Comparison of ENCODE assay signal across 2 fruit fly cellular contexts in the genomic region with DNA sequence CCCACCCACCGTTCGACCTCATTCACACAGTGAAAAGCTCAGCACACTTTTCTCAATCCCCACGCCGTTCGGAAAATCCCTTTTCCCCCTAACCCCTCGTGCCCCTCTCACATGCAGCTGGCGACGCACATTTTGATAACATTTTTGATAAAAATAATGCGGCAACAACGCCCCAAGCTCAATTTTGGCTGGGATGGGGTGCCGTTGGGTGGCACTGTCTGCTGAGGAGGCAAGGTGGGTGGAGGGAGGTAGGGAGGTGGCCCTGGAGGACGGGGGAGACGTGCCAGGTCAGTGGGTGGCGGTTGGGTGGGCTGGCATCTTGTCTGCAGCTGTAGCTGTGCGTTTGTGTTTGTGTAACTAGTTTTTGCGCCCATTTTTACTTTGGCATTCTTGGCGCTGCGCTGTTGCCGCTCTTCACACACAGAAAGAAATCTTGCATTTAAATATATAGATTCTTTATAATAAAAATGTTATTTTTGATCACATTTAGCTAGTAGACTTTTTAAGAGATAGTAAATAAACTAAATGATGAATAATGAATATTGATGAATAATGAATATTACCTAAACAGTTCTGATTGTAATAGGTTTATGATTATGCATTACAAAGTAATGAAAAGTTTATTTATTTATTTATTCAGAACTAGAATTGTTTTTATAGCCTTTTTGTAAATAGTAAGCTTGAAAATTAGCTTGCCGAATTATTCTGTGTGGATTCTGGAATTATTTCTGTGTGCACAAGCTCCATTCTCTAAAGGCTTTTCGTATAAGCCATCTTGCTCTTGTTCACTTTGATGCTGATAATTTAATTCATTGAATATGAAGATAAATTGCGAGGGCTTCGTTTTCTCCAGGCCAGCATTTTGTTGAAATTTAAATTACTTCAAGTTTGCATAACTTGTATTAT.
TF ChIP-seq lines count a peak whose summit lies in the region.

No protein-coding gene starts in this region.

TF ChIP-seq in whole organism, embryonic, 481 proteins besides CTCF, POLR2A, EP300 and RAD21 (continued from another document and continues in another):
- no peak for TF ChIP-seq Nf-YC (tag; optimal IDR thresholded peaks at IDR 0.05; lab: Kevin White, UChicago)
- peak; percentile 53 for TF ChIP-seq Meics (GFP tag; optimal IDR thresholded peaks at IDR 0.05; lab: Kevin White, UChicago)
- 0 out of 2 replicates have a peak, but pooled peaks have one; percentile 14 for TF ChIP-seq Ada2b (GFP tag; IDR thresholded peaks at IDR 0.05; lab: Robert Waterston, UW)
- no peak for TF ChIP-seq MTF-1 (GFP tag; optimal IDR thresholded peaks at IDR 0.05; lab: Kevin White, UChicago; ENCODE audit: borderline replicate concordance)
- TF ChIP-seq phol (tag; optimal IDR thresholded peaks at IDR 0.05; lab: Kevin White, UChicago): peak; percentile 56
- peak; percentile 1 for TF ChIP-seq CG8359 (GFP tag; optimal IDR thresholded peaks at IDR 0.05; lab: Kevin White, UChicago; ENCODE audit: borderline replicate concordance)
- peak; percentile 3 for TF ChIP-seq fd96Cb (tag; optimal IDR thresholded peaks at IDR 0.05; lab: Kevin White, UChicago)
- no peak for TF ChIP-seq eyg (GFP tag; optimal IDR thresholded peaks at IDR 0.05; lab: Kevin White, UChicago)
- TF ChIP-seq ewg (GFP tag; optimal IDR thresholded peaks at IDR 0.05; lab: Kevin White, UChicago): no peak
- TF ChIP-seq tin (GFP tag; optimal IDR thresholded peaks at IDR 0.05; lab: Kevin White, UChicago): peak; percentile 22
- no peak for TF ChIP-seq E2f2 (GFP tag; IDR thresholded peaks at IDR 0.05; lab: Robert Waterston, UW)
- peak; percentile 13 for TF ChIP-seq sug (tag; optimal IDR thresholded peaks at IDR 0.05; lab: Kevin White, UChicago)
- peak; percentile 32 for TF ChIP-seq Oli (tag; optimal IDR thresholded peaks at IDR 0.05; lab: Kevin White, UChicago)
- no peak for TF ChIP-seq CG12942 (GFP tag; optimal IDR thresholded peaks at IDR 0.05; lab: Kevin White, UChicago)
- no peak for TF ChIP-seq CG31224 (GFP tag; IDR thresholded peaks at IDR 0.05; lab: Robert Waterston, UW)
- 0 out of 2 replicates have a peak, but pooled peaks have one; percentile 13 for TF ChIP-seq ssp (GFP tag; IDR thresholded peaks at IDR 0.05; lab: Robert Waterston, UW)
- TF ChIP-seq Ssrp (tag; optimal IDR thresholded peaks at IDR 0.05; lab: Kevin White, UChicago): peak; percentile 21
- peak; percentile 62 for TF ChIP-seq Sox102F (GFP tag; optimal IDR thresholded peaks at IDR 0.05; lab: Kevin White, UChicago)
- peak; percentile 10 for TF ChIP-seq CG10267 (tag; optimal IDR thresholded peaks at IDR 0.05; lab: Kevin White, UChicago)
- TF ChIP-seq pho (GFP tag; optimal IDR thresholded peaks at IDR 0.05; lab: Kevin White, UChicago): no peak
- TF ChIP-seq CG11696 (GFP tag; IDR thresholded peaks at IDR 0.05; lab: Robert Waterston, UW): no peak
- TF ChIP-seq CG2199 (GFP tag; IDR thresholded peaks at IDR 0.05; lab: Robert Waterston, UW): 0 out of 3 replicates have a peak, but pooled peaks have one; percentile 68
- peak; percentile 37 for TF ChIP-seq CG12659 (GFP tag; optimal IDR thresholded peaks at IDR 0.05; lab: Kevin White, UChicago)
- no peak for TF ChIP-seq CG13123 (GFP tag; optimal IDR thresholded peaks at IDR 0.05; lab: Kevin White, UChicago)
- TF ChIP-seq grau (tag; optimal IDR thresholded peaks at IDR 0.05; lab: Kevin White, UChicago): peak; percentile 53
- TF ChIP-seq odd (GFP tag; optimal IDR thresholded peaks at IDR 0.05; lab: Kevin White, UChicago): no peak
- no peak for TF ChIP-seq Rfx (GFP tag; IDR thresholded peaks at IDR 0.05; lab: Robert Waterston, UW)
- no peak for TF ChIP-seq ap (GFP tag; IDR thresholded peaks at IDR 0.05; lab: Robert Waterston, UW)
- TF ChIP-seq ranshi (GFP tag; IDR thresholded peaks at IDR 0.05; lab: Robert Waterston, UW): 0 out of 2 replicates have a peak, but pooled peaks have one; percentile 5
- peak; percentile 57 for TF ChIP-seq CG12071 (GFP tag; optimal IDR thresholded peaks at IDR 0.05; lab: Kevin White, UChicago)
- TF ChIP-seq hbn (GFP tag; IDR thresholded peaks at IDR 0.05; lab: Robert Waterston, UW; ENCODE audit: partially characterized antibody): no peak
- no peak for TF ChIP-seq lbe (GFP tag; optimal IDR thresholded peaks at IDR 0.05; lab: Kevin White, UChicago)
- peak; percentile 64 for TF ChIP-seq grn (GFP tag; optimal IDR thresholded peaks at IDR 0.05; lab: Kevin White, UChicago)
- peak; percentile 89; the same call in 3 of the 4 replicates for TF ChIP-seq chinmo (GFP tag; IDR thresholded peaks at IDR 0.05; lab: Robert Waterston, UW; ENCODE audit: partially characterized antibody)
- TF ChIP-seq sens (GFP tag; lab: Kevin White, UChicago): peak; percentile 74
- no peak for TF ChIP-seq Dll (GFP tag; IDR thresholded peaks at IDR 0.05; lab: Robert Waterston, UW; ENCODE audit: partially characterized antibody)
- peak; percentile 47 for TF ChIP-seq CoRest (tag; optimal IDR thresholded peaks at IDR 0.05; lab: Kevin White, UChicago)
- peak; percentile 76 for TF ChIP-seq ci (GFP tag; IDR thresholded peaks at IDR 0.05; lab: Robert Waterston, UW)
- peak; percentile 21 for TF ChIP-seq bcd (GFP tag; optimal IDR thresholded peaks at IDR 0.05; lab: Kevin White, UChicago)
- TF ChIP-seq CG12104 (GFP tag; optimal IDR thresholded peaks at IDR 0.05; lab: Kevin White, UChicago): peak; percentile 20
- TF ChIP-seq Hey (tag; optimal IDR thresholded peaks at IDR 0.05; lab: Kevin White, UChicago): peak; percentile 57
- no peak for TF ChIP-seq CG2202 (tag; optimal IDR thresholded peaks at IDR 0.05; lab: Kevin White, UChicago)
- TF ChIP-seq jumu (GFP tag; optimal IDR thresholded peaks at IDR 0.05; lab: Kevin White, UChicago): no peak
- TF ChIP-seq otp (GFP tag; IDR thresholded peaks at IDR 0.05; lab: Robert Waterston, UW): 0 out of 3 replicates have a peak, but pooled peaks have one; percentile 13
- TF ChIP-seq CG2678 (tag; optimal IDR thresholded peaks at IDR 0.05; lab: Kevin White, UChicago): peak; percentile 71
- peak; percentile 28 for TF ChIP-seq CG13296 (GFP tag; optimal IDR thresholded peaks at IDR 0.05; lab: Kevin White, UChicago)
- TF ChIP-seq sr (GFP tag; IDR thresholded peaks at IDR 0.05; lab: Robert Waterston, UW): peak; percentile 44; the same call in 1 of the 3 replicates
- peak; percentile 55 for TF ChIP-seq CG9727 (GFP tag; optimal IDR thresholded peaks at IDR 0.05; lab: Kevin White, UChicago)
- peak; percentile 22 for TF ChIP-seq BtbVII (GFP tag; optimal IDR thresholded peaks at IDR 0.05; lab: Kevin White, UChicago)
- TF ChIP-seq CG6813 (GFP tag; optimal IDR thresholded peaks at IDR 0.05; lab: Kevin White, UChicago): no peak
- TF ChIP-seq CG10147 (GFP tag; optimal IDR thresholded peaks at IDR 0.05; lab: Kevin White, UChicago): peak; percentile 30
- TF ChIP-seq Optix (GFP tag; IDR thresholded peaks at IDR 0.05; lab: Robert Waterston, UW): no peak
- TF ChIP-seq mirr (GFP tag; optimal IDR thresholded peaks at IDR 0.05; lab: Kevin White, UChicago): peak; percentile 69
- TF ChIP-seq rib (GFP tag; IDR thresholded peaks at IDR 0.05; lab: Robert Waterston, UW): peak; percentile 41; the same call in 1 of the 2 replicates
- TF ChIP-seq sens-2 (GFP tag; IDR thresholded peaks at IDR 0.05; lab: Robert Waterston, UW): peak; percentile 4; the same call in 1 of the 2 replicates
- peak; percentile 62 for TF ChIP-seq CG31441 (GFP tag; IDR thresholded peaks at IDR 0.05; lab: Robert Waterston, UW)
- TF ChIP-seq CG1233 (GFP tag; optimal IDR thresholded peaks at IDR 0.05; lab: Kevin White, UChicago): no peak
- TF ChIP-seq CG32532 (GFP tag; IDR thresholded peaks at IDR 0.05; lab: Robert Waterston, UW): no peak

TF ChIP-seq in whole organism, prepupa, 60 proteins besides CTCF, POLR2A, EP300 and RAD21 (continued from another document):
- TF ChIP-seq Gug (GFP tag; IDR thresholded peaks at IDR 0.05; lab: Robert Waterston, UW) (no peak), Ets96B (tag; optimal IDR thresholded peaks at IDR 0.05; lab: Kevin White, UChicago) (no peak), CG6163 (GFP tag; IDR thresholded peaks at IDR 0.05; lab: Robert Waterston, UW) (no peak), Eip75B (GFP tag; optimal IDR thresholded peaks at IDR 0.05; lab: Kevin White, UChicago) (no peak), pdm3 (GFP tag; optimal IDR thresholded peaks at IDR 0.05; lab: Kevin White, UChicago) (no peak), CG10669 (GFP tag; optimal IDR thresholded peaks at IDR 0.05; lab: Kevin White, UChicago) (no peak), Lpt (GFP tag; optimal IDR thresholded peaks at IDR 0.05; lab: Kevin White, UChicago) (peak; percentile 25), Hr39 (GFP tag; optimal IDR thresholded peaks at IDR 0.05; lab: Kevin White, UChicago) (no peak), CG7368 (GFP tag; optimal IDR thresholded peaks at IDR 0.05; lab: Kevin White, UChicago) (no peak), CG6276 (GFP tag; optimal IDR thresholded peaks at IDR 0.05; lab: Kevin White, UChicago) (no peak), Blimp-1 (GFP tag; optimal IDR thresholded peaks at IDR 0.05; lab: Kevin White, UChicago) (no peak), CG9139 (GFP tag; optimal IDR thresholded peaks at IDR 0.05; lab: Kevin White, UChicago) (no peak), esn (GFP tag; optimal IDR thresholded peaks at IDR 0.05; lab: Kevin White, UChicago) (no peak), OdsH (GFP tag; optimal IDR thresholded peaks at IDR 0.05; lab: Kevin White, UChicago) (peak; percentile 39), svp (GFP tag; lab: Kevin White, UChicago) (peak; percentile 6), CG6792 (GFP tag; optimal IDR thresholded peaks at IDR 0.05; lab: Kevin White, UChicago) (no peak), lz (GFP tag; optimal IDR thresholded peaks at IDR 0.05; lab: Kevin White, UChicago) (no peak), topi (GFP tag; optimal IDR thresholded peaks at IDR 0.05; lab: Kevin White, UChicago) (no peak), Eip78C (GFP tag; lab: Kevin White, UChicago) (peak; percentile 53), Met (GFP tag; optimal IDR thresholded peaks at IDR 0.05; lab: Kevin White, UChicago) (no peak), CG32006 (GFP tag; optimal IDR thresholded peaks at IDR 0.05; lab: Kevin White, UChicago) (peak; percentile 62), spab (GFP tag; optimal IDR thresholded peaks at IDR 0.05; lab: Kevin White, UChicago) (no peak), CG16779 (tag; optimal IDR thresholded peaks at IDR 0.05; lab: Kevin White, UChicago) (no peak), fd85E (GFP tag; optimal IDR thresholded peaks at IDR 0.05; lab: Kevin White, UChicago) (no peak), CG8319 (GFP tag; optimal IDR thresholded peaks at IDR 0.05; lab: Kevin White, UChicago) (no peak), CG15336 (GFP tag; IDR thresholded peaks at IDR 0.05; lab: Robert Waterston, UW) (peak; percentile 47; the same call in 1 of the 2 replicates), CG8632 (GFP tag; optimal IDR thresholded peaks at IDR 0.05; lab: Kevin White, UChicago) (no peak), CG6808 (GFP tag; optimal IDR thresholded peaks at IDR 0.05; lab: Kevin White, UChicago) (no peak), Sox15 (GFP tag; optimal IDR thresholded peaks at IDR 0.05; lab: Kevin White, UChicago) (no peak), fkh (GFP tag; optimal IDR thresholded peaks at IDR 0.05; lab: Kevin White, UChicago) (no peak), vri (GFP tag; optimal IDR thresholded peaks at IDR 0.05; lab: Kevin White, UChicago) (no peak), Eip93F (GFP tag; optimal IDR thresholded peaks at IDR 0.05; lab: Kevin White, UChicago) (no peak), CG10631 (GFP tag; optimal IDR thresholded peaks at IDR 0.05; lab: Kevin White, UChicago) (peak; percentile 16), Smox (GFP tag; optimal IDR thresholded peaks at IDR 0.05; lab: Kevin White, UChicago) (no peak), CG31627 (GFP tag; optimal IDR thresholded peaks at IDR 0.05; lab: Kevin White, UChicago) (no peak), salr (GFP tag; optimal IDR thresholded peaks at IDR 0.05; lab: Kevin White, UChicago) (peak in 1 of 2 experiments; percentile 25), ss (GFP tag; optimal IDR thresholded peaks at IDR 0.05; lab: Kevin White, UChicago) (no peak), Hr4 (GFP tag; optimal IDR thresholded peaks at IDR 0.05; lab: Kevin White, UChicago) (peak; percentile 9), CG11294 (GFP tag; IDR thresholded peaks at IDR 0.05; lab: Robert Waterston, UW) (no peak), net (GFP tag; optimal IDR thresholded peaks at IDR 0.05; lab: Kevin White, UChicago) (peak; percentile 19), eg (GFP tag; IDR thresholded peaks at IDR 0.05; lab: Robert Waterston, UW) (no peak)
